Fruit fly (Drosophila melanogaster): Measurements from ENCODE around the gene Plzf.

Gene Plzf

DNA sequence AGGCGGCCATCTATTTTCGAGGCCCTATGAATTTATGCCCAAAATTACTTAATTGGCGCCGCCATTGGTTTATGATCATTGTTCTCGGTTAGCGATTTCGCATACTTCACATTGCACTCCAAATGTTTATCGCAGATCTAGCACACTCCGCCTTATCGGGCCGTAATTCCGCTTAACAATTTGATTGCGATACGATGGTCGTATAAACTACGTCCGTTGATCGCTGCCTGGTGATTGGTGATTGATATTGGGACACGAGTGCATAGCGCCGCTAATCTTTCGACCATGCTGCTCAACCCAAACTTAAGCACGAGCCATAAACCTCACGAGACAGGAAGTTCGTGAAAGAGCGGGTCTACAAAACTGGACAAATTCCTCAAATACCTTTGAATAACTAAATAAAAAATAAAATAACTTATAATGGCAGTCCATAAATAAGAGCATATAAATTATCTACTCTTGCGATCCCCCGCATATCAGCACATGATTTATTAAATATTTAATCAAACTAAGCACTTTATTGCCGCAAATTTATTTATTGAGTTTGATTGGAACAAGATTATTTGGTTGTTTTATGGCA is 18.1 kb downstream of the Plzf start:
- no peak for TF ChIP-seq CG17801 (GFP tag; optimal IDR thresholded peaks at IDR 0.05; ENCODE audit: partially characterized antibody)

DNA sequence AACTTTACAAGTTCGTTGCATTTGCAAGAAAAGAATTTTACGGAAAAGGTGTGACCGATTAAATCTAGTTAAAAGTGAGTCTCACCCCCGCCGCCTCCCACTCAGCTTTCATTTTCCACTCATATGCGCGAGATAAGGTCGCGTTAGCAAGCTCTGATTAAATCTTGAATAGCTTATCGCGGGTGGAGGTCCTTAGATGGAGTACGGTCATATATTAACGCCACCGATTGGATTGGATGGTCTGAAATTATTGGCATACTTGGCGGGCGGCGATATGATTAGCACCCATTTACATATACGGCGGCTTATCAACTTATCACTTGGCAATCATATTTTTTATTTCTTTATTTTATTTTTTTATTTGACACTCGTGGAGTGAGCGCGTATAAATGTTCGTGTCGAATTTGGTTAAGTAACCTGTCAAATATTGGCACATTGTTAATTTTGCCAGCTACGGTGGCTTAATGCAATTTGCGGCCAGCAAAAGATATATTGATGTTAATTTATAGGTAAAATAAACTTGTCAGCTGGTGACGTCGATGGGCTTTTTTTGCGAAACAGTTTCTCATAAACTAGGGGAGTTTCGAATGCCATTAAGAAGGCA is 19.0 kb downstream of the Plzf start:
- TF ChIP-seq CG17801 (GFP tag; optimal IDR thresholded peaks at IDR 0.05; ENCODE audit: partially characterized antibody) = no peak

DNA sequence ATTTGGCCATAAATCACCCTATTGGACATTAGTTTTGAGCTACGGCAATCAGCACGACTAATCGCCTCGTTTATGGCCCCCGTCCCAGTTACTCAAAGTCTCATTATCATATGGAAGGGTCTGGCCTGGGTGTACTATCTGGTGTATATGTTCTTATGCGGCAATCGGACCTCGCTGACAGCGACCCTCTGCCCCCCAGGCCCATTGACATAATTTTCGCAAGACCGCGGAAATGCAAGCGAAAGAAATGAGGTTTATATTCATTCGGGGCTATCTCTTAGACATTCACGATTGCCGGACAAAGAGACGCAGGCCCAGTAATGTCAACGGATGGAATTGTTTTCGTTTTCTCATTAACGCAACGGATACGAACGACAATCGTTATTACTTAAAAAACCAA is 19.9 kb downstream of the Plzf start:
- TF ChIP-seq CG17801 (GFP tag; optimal IDR thresholded peaks at IDR 0.05; ENCODE audit: partially characterized antibody) = no peak

DNA sequence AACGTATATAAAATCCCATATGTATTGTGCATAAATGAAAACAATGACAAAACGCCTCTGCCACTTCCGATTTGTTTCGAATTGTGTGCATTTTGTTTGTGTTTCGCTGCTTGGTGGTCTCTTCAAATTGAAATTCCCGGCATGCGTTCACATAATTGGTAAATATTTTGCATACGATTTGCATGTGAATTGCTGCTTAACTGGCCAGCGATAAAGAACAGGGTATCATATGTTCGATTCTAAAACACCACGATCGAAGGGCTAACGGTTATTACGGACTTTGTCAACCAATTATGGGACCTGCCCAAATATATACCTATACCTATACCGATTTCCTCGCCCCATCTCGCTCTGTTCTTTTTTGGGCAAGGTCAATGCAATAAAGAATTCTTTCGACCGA is 20.6 kb downstream of the Plzf start:
- no peak for TF ChIP-seq CG17801 (GFP tag; optimal IDR thresholded peaks at IDR 0.05; ENCODE audit: partially characterized antibody)

DNA sequence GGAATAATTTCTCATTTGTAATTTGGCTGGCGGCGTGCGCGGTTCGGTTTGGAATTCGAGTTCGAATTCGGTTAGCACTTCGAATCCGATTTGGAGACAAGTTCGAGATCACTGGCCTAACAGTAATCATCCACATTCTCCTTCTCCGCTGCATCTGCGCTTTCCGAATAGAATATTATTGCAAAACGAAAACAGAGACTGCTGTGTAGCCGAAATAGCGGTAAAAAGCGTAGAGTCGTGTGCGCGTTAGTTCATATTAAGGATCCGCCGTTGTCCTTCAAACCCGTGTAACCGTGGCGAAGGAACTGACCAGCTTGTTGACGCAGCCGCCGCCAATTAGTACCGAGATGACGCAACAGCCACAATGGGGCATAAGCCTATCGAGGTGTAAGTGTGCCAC is 21.3 kb downstream of the Plzf start, which contains the start of gene dmGlut:
dmGlut (plus strand) TSS at position 4 of the 400 bp plus-strand sequence.
- no peak for TF ChIP-seq CG17801 (GFP tag; optimal IDR thresholded peaks at IDR 0.05; ENCODE audit: partially characterized antibody)

DNA sequence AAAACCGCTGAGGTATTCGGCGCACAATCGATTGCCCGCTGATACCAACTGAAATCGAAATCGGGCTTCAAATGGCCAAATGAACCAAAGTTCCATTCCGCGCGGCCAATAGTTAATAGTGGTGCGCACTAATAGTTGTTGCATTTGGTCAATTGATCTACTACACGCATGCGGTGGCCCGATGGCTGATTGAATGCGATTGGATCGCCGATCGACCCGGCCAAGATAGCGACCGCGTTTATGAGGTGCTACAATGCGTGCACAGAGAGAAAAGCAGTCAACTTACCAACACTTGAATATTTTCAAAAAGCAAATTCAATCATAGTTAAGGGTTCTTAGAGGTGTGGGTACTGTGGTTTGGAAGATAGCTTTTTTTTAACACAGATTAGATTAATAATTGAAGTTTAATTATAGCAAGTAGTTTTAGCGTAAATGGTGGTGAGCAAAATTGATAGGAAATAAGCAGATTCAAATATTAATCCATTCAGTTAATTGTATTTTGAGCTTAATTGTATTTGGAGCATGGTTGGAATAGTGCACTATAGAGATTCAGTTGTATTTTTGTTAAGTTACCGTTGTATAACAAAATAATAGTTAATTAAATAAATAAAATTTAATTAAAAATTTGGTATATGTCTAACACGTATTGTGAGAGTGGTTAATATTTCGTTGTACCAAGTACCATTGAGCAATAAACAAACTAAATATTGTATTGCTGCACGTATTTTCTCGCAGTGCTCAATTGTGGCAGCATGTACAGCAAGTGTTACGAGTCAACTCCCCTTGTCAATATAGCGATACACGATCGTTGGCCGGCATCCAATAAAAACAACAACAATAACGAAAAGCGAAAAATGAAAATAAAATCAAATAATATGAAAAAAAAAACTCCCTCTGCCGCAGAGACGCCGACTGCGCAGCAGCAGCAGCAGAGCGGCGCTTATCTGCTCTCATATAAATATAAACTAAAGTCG is 22.0 kb downstream of the Plzf start:
- TF ChIP-seq CG17801 (GFP tag; optimal IDR thresholded peaks at IDR 0.05; ENCODE audit: partially characterized antibody) = peak; percentile 39

DNA sequence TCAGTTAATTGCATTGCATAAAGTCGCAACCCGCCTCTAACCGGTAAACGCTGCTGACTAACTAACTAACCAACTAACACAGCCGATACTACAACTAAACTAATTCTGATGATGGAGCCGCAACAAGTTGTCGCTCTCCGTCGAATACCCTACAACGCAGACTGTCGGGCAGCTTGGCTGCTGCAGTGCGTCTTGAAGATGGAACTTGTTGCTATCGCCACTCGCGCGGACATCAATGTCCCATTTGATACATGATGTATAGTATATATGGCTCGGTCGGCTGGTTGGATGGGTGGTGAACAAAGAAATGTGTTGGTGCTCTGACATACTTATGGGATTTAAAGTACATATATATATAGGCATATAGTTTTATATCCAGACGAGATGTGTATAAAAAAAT is 23.2 kb downstream of the Plzf start:
- no peak for TF ChIP-seq CG17801 (GFP tag; optimal IDR thresholded peaks at IDR 0.05; ENCODE audit: partially characterized antibody)

DNA sequence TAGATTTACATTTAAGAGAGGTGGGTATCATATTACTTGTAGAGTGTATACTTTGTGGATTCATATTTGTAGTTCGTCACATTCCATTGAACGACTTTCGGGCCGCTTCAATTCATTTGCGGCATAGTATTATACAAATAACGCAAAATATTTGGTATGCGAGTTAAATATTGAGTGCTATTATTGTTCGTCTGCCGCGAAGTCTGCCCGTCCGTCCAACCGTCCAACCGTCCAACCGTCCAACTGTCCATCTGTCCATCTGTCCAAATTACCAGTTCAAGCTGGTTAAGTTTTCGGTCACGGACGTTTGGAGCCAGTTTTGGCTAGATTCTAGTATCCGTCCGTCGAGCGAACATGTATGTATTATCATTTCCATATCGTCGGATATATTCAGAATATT is 24.6 kb downstream of the Plzf start:
- no peak for TF ChIP-seq CG17801 (GFP tag; optimal IDR thresholded peaks at IDR 0.05; ENCODE audit: partially characterized antibody)

DNA sequence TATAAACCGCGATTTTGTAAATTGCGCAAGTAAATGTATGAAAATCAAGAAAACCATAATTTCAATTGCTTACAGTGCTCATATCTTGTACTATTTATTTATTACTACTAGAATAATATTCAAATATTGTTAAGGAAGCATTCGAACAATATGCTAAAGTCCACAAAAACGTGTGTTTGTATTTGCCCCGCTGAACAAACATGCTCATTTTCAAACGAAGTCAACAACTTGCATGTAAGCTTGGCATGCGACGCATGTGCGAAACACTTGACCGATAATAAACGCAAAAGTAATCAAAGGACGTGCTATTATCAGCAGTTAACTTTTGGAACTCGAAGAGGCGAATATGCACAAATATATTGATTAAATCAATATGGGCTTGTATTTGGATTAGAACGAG is 27.5 kb downstream of the Plzf start:
- TF ChIP-seq CG17801 (GFP tag; optimal IDR thresholded peaks at IDR 0.05; ENCODE audit: partially characterized antibody) = no peak

DNA sequence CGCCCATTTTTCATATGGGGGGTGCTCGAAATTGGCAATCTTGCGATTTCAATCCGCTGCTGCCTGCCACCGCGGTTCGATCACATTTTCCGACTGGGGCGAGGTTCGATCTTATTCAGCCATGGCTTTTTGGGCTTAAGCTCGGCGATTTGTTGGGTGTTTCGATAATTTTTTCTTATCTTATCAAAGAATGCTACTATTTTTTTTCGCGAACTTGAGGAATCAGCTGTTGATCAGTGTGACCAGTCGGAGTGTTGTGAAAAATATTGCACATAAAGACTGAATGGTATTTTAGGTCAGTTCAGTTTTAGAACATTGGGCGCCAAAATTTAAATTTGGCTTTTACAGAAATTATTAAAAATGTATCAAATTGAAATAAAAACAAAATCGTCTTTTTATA is 28.0 kb downstream of the Plzf start, which contains the start of gene Wdr81:
Wdr81 (minus strand) TSS at position 226 of the 400 bp plus-strand sequence.
- TF ChIP-seq CG17801 (GFP tag; optimal IDR thresholded peaks at IDR 0.05; ENCODE audit: partially characterized antibody) = no peak

DNA sequence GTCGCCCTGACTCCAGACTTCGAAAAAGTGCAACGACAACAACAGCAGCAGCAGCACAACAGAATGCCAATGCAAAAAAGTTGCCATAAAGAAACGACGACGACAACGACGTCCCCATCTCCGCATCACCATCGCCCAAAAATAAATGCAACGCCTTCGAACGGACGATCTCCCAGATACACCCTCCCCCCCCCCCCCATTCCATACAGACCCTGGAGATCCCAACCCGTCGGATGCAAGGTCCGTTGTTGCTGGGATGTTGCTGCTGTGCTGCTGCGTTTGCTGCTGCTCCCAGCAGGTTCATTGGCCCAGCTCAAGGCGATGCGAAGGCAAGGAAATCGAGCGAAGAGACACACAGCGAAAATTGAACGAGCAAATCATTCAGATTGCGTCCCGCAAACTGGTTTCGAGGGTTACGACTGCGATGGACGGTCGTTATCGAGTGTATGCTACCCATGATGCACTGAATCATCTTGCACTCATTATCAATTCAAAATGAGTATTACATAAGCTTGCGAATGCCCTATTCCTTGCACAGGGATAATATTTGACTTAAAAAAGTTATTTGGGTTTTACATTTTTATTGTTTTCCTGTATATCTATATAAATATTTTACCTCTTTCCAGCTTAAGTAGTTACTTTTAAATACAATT is 34.9 kb downstream of the Plzf start:
- no peak for TF ChIP-seq CG17801 (GFP tag; optimal IDR thresholded peaks at IDR 0.05; ENCODE audit: partially characterized antibody)

DNA sequence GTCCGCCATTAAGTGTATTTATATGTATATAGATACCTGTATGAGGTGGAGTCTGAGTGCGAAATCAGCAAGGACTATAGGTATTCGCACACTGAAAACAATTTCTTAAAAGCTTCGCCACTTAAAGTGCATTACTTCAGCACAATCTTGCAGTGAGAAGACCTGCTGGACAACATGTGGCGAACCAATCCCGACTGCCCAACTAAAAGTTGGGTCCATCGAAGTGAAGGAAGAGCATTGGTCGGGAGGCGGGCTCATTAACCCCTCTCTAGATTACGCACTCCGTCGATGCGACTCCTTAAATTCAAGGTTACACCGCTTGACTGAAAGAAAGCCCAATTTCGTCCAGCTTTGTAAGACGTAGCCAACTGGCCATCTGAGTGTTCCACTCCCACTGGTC is 35.5 kb downstream of the Plzf start:
- no peak for TF ChIP-seq CG17801 (GFP tag; optimal IDR thresholded peaks at IDR 0.05; ENCODE audit: partially characterized antibody)

DNA sequence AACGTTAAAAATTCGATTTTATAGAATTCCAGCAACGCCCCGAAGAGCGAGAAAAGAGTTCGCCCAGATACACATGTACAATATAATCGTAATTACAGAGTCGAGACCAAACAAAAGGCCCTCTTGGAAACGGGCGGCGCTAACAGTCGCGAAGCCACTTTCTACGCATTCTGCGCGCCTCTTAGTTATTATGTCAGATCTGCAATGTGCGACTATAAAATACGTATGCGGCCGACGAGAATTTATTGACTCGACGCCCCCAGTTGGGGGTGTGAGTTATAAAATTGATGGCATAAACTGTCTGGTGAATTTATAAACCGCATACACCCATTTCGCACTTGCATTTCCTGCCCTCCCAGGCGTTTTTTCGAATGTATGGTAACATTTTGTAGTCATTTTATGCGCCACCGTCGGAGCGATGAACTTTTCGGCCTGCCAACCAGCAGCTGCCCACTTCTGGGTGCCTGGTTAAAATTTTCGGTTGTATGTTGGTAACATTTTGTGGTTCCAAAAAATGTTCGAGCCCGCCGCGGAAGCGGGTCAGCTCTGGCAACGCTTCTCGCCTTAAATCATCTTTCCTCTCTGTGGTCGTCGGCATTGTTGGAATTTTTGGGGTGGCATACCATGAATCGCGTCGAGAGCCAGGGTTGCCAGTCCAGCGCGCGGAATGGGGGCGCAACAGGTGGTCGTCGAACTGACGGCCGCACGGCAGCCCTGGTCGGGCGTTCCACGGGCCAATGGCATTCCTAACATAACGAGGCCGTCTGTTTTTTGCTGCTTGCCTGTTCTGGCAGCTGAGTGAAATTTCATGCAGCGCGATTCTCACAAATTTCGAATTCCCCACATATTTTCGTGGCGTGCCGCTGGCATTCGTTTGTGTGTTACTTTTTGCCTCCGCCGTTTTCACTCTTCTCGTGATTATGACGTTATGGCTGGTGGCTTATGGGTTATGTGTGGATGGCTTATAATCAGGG is 36.7 kb downstream of the Plzf start:
- no peak for TF ChIP-seq CG17801 (GFP tag; optimal IDR thresholded peaks at IDR 0.05; ENCODE audit: partially characterized antibody)
